Worm (Caenorhabditis elegans) whole organism, young adult: Measurements from ENCODE around the gene tra-2.

Source experiments
- B0019.2 ChIP-seq: fragments of 200-800 bp; sonication (Bioruptor generic); conservative IDR thresholded peaks from 2 replicates; pipeline ENCODE4 v1.3.6; 2022; ENCODE audit warnings: missing genetic modification reagents, missing genetic modification characterization, missing compliant biosample characterization
- B0035.1 ChIP-seq: sonication (generic microtip); optimal IDR thresholded peaks from 2 replicates; lab custom pipeline; 2016; ENCODE audit warnings: missing genetic modification characterization, mild to moderate bottlenecking, missing compliant biosample characterization, missing genotype, missing genetic modification reagents
- F22D6.2 ChIP-seq: sonication (generic microtip); optimal IDR thresholded peaks from 2 replicates; lab custom pipeline; 2016; ENCODE audit warnings: mild to moderate bottlenecking, missing genetic modification characterization, missing compliant biosample characterization
- F23B12.7 ChIP-seq: sonication (generic microtip); optimal IDR thresholded peaks from 2 replicates; lab custom pipeline; 2017; ENCODE audit warnings: missing genetic modification characterization, mild to moderate bottlenecking, missing compliant biosample characterization, antibody characterized with exemption, moderate library complexity; ENCODE audit not compliant: insufficient read depth
- F39B2.1 ChIP-seq: fragments of 200-800 bp; sonication (Bioruptor generic); IDR thresholded peaks from 2 replicates; pipeline ENCODE4 v1.3.6; 2022; ENCODE audit warnings: missing genetic modification reagents, missing genetic modification characterization, missing compliant biosample characterization
- F52B5.7 ChIP-seq: sonication (generic microtip); optimal IDR thresholded peaks from 2 replicates; lab custom pipeline; 2016; ENCODE audit warnings: mild to moderate bottlenecking, missing genetic modification characterization, missing compliant biosample characterization
- K12H6.12 ChIP-seq: fragments of 200-800 bp; sonication (Bioruptor generic); optimal IDR thresholded peaks from 2 replicates; lab custom pipeline; 2018; ENCODE audit warnings: mild to moderate bottlenecking, missing genetic modification characterization, missing compliant biosample characterization
- T26A5.8 ChIP-seq: sonication (generic microtip); optimal IDR thresholded peaks from 2 replicates; lab custom pipeline; 2016; ENCODE audit warnings: missing genetic modification characterization, missing compliant biosample characterization
- Y79H2A.3 ChIP-seq: fragments of 200-800 bp; sonication (Bioruptor generic); conservative IDR thresholded peaks from 2 replicates; pipeline ENCODE4 v1.3.6; 2022; ENCODE audit warnings: missing genetic modification reagents, missing genetic modification characterization, missing compliant biosample characterization
- athp-1 ChIP-seq: sonication (generic microtip); optimal IDR thresholded peaks from 2 replicates; lab custom pipeline; 2017; ENCODE audit warnings: mild to moderate bottlenecking, missing genetic modification characterization, missing compliant biosample characterization
- attf-3 ChIP-seq: fragments of 200-800 bp; sonication (Bioruptor generic); conservative IDR thresholded peaks from 2 replicates; pipeline ENCODE4 v1.3.6; 2022; ENCODE audit warnings: missing genetic modification reagents, missing genetic modification characterization, missing compliant biosample characterization
- bed-2 ChIP-seq: fragments of 200-800 bp; sonication (Bioruptor generic); IDR thresholded peaks from 2 replicates; pipeline ENCODE4 v1.3.6; 2022; ENCODE audit warnings: missing genetic modification reagents, missing genetic modification characterization, missing compliant biosample characterization
- cebp-1 ChIP-seq, 2 experiments: fragments of 200-800 bp in 1 of 2; sonication (Bioruptor generic) in 1 of 2; sonication (generic microtip) in 1 of 2; IDR thresholded peaks in 1 of 2; optimal IDR thresholded peaks in 1 of 2; 2 replicates each; pipeline versions ENCODE4 v1.3.6 to Lab custom; 2017 to 2022; ENCODE audit warnings: missing compliant biosample characterization in 2 of 2, missing genetic modification characterization in 2 of 2, mild to moderate bottlenecking in 1 of 2, missing genetic modification reagents in 1 of 2, moderate library complexity in 1 of 2
- cebp-2 ChIP-seq: fragments of 200-800 bp; sonication (Bioruptor generic); IDR thresholded peaks from 2 replicates; pipeline ENCODE4 v1.3.6; 2022; ENCODE audit warnings: missing genetic modification characterization, missing compliant biosample characterization
- ceh-100 ChIP-seq: fragments of 200-800 bp; sonication (Bioruptor generic); IDR thresholded peaks from 2 replicates; pipeline ENCODE4 v1.3.6; 2022; ENCODE audit warnings: missing genetic modification reagents, missing genetic modification characterization, missing compliant biosample characterization
- ceh-91 ChIP-seq: fragments of 200-800 bp; sonication (Bioruptor generic); IDR thresholded peaks from 2 replicates; pipeline ENCODE4 v1.3.6; 2022; ENCODE audit warnings: missing genetic modification reagents, missing genetic modification characterization, missing compliant biosample characterization
- chd-7 ChIP-seq: sonication (generic microtip); optimal IDR thresholded peaks from 2 replicates; lab custom pipeline; 2016; ENCODE audit warnings: mild to moderate bottlenecking, missing genetic modification characterization, moderate library complexity, missing compliant biosample characterization
- dpl-1 ChIP-seq: fragments of 150-350 bp; optimal IDR thresholded peaks from 2 replicates; lab custom pipeline; 2014; ENCODE audit warnings: missing biosample characterization, missing genetic modification reagents, missing genetic modification characterization
- ekl-4 ChIP-seq: fragments of 200-800 bp; sonication (Bioruptor generic); IDR thresholded peaks from 2 replicates; pipeline ENCODE4 v1.3.6; 2022; ENCODE audit warnings: missing genetic modification reagents, missing genetic modification characterization, missing compliant biosample characterization
- ets-4 ChIP-seq: fragments of 200-800 bp; sonication (Bioruptor generic); optimal IDR thresholded peaks from 2 replicates; lab custom pipeline; 2018; ENCODE audit warnings: mild to moderate bottlenecking, missing genetic modification characterization, missing compliant biosample characterization
- fkh-3 ChIP-seq: sonication (generic microtip); optimal IDR thresholded peaks from 2 replicates; lab custom pipeline; 2016; ENCODE audit warnings: mild to moderate bottlenecking, missing genetic modification characterization, missing compliant biosample characterization
- hlh-26 ChIP-seq: fragments of 200-800 bp; sonication (Bioruptor generic); conservative IDR thresholded peaks from 2 replicates; pipeline ENCODE4 v1.3.6; 2022; ENCODE audit warnings: missing genetic modification reagents, missing genetic modification characterization, missing compliant biosample characterization
- hmg-1.2 ChIP-seq: fragments of 200-800 bp; sonication (Bioruptor generic); IDR thresholded peaks from 2 replicates; pipeline ENCODE4 v1.3.6; 2022; ENCODE audit warnings: missing genetic modification reagents, missing genetic modification characterization, missing compliant biosample characterization
- hmg-20 ChIP-seq: fragments of 200-800 bp; sonication (Bioruptor generic); IDR thresholded peaks from 2 replicates; pipeline ENCODE4 v1.3.6; 2022; ENCODE audit warnings: missing genetic modification reagents, missing genetic modification characterization, missing compliant biosample characterization
- hrde-1 ChIP-seq: sonication (generic microtip); optimal IDR thresholded peaks from 2 replicates; lab custom pipeline; 2016; ENCODE audit warnings: missing genetic modification characterization, mild to moderate bottlenecking, missing compliant biosample characterization, moderate library complexity, missing genotype, missing genetic modification reagents, borderline replicate concordance
- lag-1 ChIP-seq: fragments of 200-800 bp; sonication (Bioruptor generic); IDR thresholded peaks from 2 replicates; pipeline ENCODE4 v1.3.6; 2022; ENCODE audit warnings: missing genetic modification reagents, missing genetic modification characterization, missing compliant biosample characterization
- let-607 ChIP-seq, 2 experiments: fragments of 200-800 bp in 1 of 2; sonication (Bioruptor generic) in 1 of 2; sonication (generic microtip) in 1 of 2; optimal IDR thresholded peaks; 2 replicates each; lab custom pipeline; 2016 to 2018; ENCODE audit warnings: mild to moderate bottlenecking in 2 of 2, missing compliant biosample characterization in 2 of 2, missing genetic modification characterization in 2 of 2, moderate library complexity in 2 of 2, missing genotype in 1 of 2
- lin-40 ChIP-seq: sonication (generic microtip); optimal IDR thresholded peaks from 2 replicates; lab custom pipeline; 2016; ENCODE audit warnings: missing genetic modification characterization, mild to moderate bottlenecking, missing compliant biosample characterization, missing genotype, missing genetic modification reagents
- lin-54 ChIP-seq: fragments of 200-800 bp; sonication (Bioruptor generic); optimal IDR thresholded peaks from 2 replicates; lab custom pipeline; 2018; ENCODE audit warnings: mild to moderate bottlenecking, missing genetic modification characterization, missing compliant biosample characterization
- lir-1 ChIP-seq: fragments of 200-800 bp; sonication (Bioruptor generic); conservative IDR thresholded peaks from 2 replicates; pipeline ENCODE4 v1.3.6; 2022; ENCODE audit warnings: missing genetic modification reagents, missing genetic modification characterization, missing compliant biosample characterization
- madf-10 ChIP-seq: sonication (generic microtip); optimal IDR thresholded peaks from 2 replicates; lab custom pipeline; 2016; ENCODE audit warnings: mild to moderate bottlenecking, missing genetic modification characterization, missing compliant biosample characterization
- madf-3 ChIP-seq: fragments of 200-800 bp; sonication (Bioruptor generic); IDR thresholded peaks from 2 replicates; pipeline ENCODE4 v1.3.6; 2022; ENCODE audit warnings: missing genetic modification reagents, missing genetic modification characterization, missing compliant biosample characterization
- nfya-1 ChIP-seq: sonication (generic microtip); optimal IDR thresholded peaks from 2 replicates; lab custom pipeline; 2017; ENCODE audit warnings: antibody characterized with exemption, missing compliant biosample characterization, missing genetic modification characterization, borderline replicate concordance; ENCODE audit not compliant: insufficient read depth
- nhr-90 ChIP-seq: sonication (generic microtip); optimal IDR thresholded peaks from 2 replicates; lab custom pipeline; 2016; ENCODE audit warnings: missing genotype, mild to moderate bottlenecking, missing genetic modification characterization, missing compliant biosample characterization
- rec-8 ChIP-seq, 2 experiments: sonication (generic microtip); optimal IDR thresholded peaks; 2 replicates each; lab custom pipeline; 2016; ENCODE audit warnings: mild to moderate bottlenecking in 2 of 2, missing genetic modification characterization in 2 of 2, missing genetic modification reagents in 2 of 2, missing genotype in 2 of 2, missing biosample characterization in 1 of 2, missing compliant biosample characterization in 1 of 2, moderate library complexity in 1 of 2
- repo-1 ChIP-seq: sonication (generic microtip); optimal IDR thresholded peaks from 2 replicates; lab custom pipeline; 2017; ENCODE audit warnings: mild to moderate bottlenecking, missing genetic modification characterization, missing compliant biosample characterization
- rpc-1 ChIP-seq, 2 experiments: fragments of 150-350 bp in 1 of 2; sonication (generic microtip) in 1 of 2; optimal IDR thresholded peaks; 2 replicates each; lab custom pipeline; 2014 to 2018; ENCODE audit warnings: missing biosample characterization in 1 of 2, missing genetic modification characterization in 1 of 2, missing genetic modification reagents in 1 of 2, missing genotype in 1 of 2
- tlf-1 ChIP-seq: fragments of 200-800 bp; sonication (Bioruptor generic); optimal IDR thresholded peaks from 2 replicates; lab custom pipeline; 2018; ENCODE audit warnings: mild to moderate bottlenecking, missing genetic modification characterization, missing compliant biosample characterization
- zfh-2 ChIP-seq: fragments of 200-800 bp; sonication (Bioruptor generic); conservative IDR thresholded peaks from 2 replicates; pipeline ENCODE4 v1.3.6; 2022; ENCODE audit warnings: missing genetic modification reagents, missing genetic modification characterization, missing compliant biosample characterization
- zim-3 ChIP-seq: sonication (generic microtip); optimal IDR thresholded peaks from 2 replicates; lab custom pipeline; 2017; ENCODE audit warnings: mild to moderate bottlenecking, missing genetic modification characterization, moderate library complexity, missing compliant biosample characterization
- ztf-25 ChIP-seq: fragments of 200-800 bp; sonication (Bioruptor generic); IDR thresholded peaks from 2 replicates; pipeline ENCODE4 v1.3.6; 2022; ENCODE audit warnings: missing genetic modification reagents, missing genetic modification characterization, missing compliant biosample characterization

Gene tra-2

DNA sequence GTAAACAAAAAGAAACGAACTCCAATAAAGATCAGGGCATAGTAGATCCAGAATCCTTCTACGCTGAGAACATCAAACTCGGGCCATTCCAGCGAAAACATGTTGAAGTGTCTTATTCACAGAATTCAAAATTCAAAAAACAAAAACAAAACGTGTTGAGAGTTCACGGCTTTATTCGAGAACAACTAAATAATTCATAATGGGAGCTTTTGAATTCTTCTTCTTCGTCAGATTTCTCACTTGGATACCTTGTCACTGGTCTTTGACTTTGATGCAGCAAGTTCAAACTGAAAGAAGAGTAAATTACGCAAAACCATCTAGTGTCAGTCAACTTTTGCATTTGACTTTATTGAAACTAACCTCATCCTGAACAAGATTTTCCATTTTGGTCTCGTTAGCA is 47.8 kb downstream of the tra-2 start, which contains the start of gene B0252.11:
B0252.11 (minus strand) TSS at position 101 of the 400 bp plus-strand sequence.
- no peak for TF ChIP-seq F23B12.7 (tag; lab: Kevin White, UChicago)
- TF ChIP-seq, all 124 proteins: peak for 0

DNA sequence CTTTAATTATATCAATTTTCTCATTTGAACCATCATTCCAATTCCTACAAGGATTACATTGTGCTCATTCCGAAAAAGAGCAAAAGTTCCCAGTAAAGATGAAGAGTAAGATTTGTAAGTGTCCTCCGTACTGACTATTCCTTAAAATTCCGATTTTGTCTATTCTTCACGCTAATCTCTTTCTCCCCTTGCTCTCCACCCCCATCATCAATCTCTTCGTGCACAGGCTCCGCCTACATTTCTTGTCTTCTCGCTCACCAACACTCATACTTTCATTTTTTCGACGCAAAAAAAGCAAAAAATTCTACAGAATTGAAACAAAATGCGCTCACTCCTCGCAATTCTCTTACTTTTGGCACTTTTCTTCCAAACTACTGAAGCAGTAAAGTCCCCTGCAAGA is 49.6 kb downstream of the tra-2 start, which contains the start of gene B0252.8:
B0252.8 (plus strand) TSS at position 292 of the 400 bp plus-strand sequence.
- TF ChIP-seq rpc-1 (optimal IDR thresholded peaks at IDR 0.05; lab: Kevin White, UChicago) = no peak
- no peak for TF ChIP-seq rpc-1 (tag; optimal IDR thresholded peaks at IDR 0.05; lab: Kevin White, UChicago)
- no peak for TF ChIP-seq madf-3
- no peak for TF ChIP-seq dpl-1 (GFP tag; lab: Kevin White, UChicago)
- no peak for TF ChIP-seq cebp-2 (GFP tag; lab: Robert Waterston, UW)
- TF ChIP-seq ceh-100 (GFP tag; lab: Robert Waterston, UW) = no peak
- no peak for TF ChIP-seq zim-3
- TF ChIP-seq T26A5.8 = no peak
- no peak for TF ChIP-seq B0019.2 (GFP tag; lab: Robert Waterston, UW)
- no peak for TF ChIP-seq F22D6.2 (tag; lab: Kevin White, UChicago)
- no peak for TF ChIP-seq cebp-1 (GFP tag; IDR thresholded peaks at IDR 0.05; lab: Robert Waterston, UW)
- TF ChIP-seq cebp-1 (tag; optimal IDR thresholded peaks at IDR 0.05; lab: Kevin White, UChicago) = no peak
- no peak for TF ChIP-seq hlh-26
- no peak for TF ChIP-seq lag-1 (GFP tag; lab: Robert Waterston, UW)
- TF ChIP-seq F52B5.7 (tag; lab: Kevin White, UChicago) = no peak
- no peak for TF ChIP-seq zfh-2 (GFP tag; lab: Robert Waterston, UW)
- TF ChIP-seq hrde-1 (tag; lab: Kevin White, UChicago) = no peak
- TF ChIP-seq ztf-25 (GFP tag; lab: Robert Waterston, UW) = no peak

DNA sequence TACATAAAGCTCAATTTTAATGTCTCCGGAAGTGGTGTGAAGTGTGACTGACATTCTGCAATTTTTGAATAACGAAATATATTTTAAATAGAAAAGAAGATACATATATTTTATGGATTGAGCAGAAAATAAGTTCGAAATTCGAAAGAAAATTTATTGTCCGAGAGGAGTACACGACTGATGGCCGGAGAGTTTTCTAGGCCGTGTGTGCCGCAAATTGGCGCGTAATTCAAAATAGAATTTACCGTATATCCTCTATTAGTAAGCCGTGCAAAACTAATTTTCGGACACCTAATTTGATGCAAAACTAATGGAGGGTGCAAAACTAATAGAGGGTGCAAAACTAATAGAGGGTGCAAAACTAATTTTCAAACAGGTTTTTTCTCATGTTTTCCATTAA is 52.2 kb downstream of the tra-2 start, which contains the start of gene cyn-10:
cyn-10 (minus strand) TSS at position 57 of the 400 bp plus-strand sequence.
- peak; percentile 28 to 61 for TF ChIP-seq rec-8 (tag; optimal IDR thresholded peaks at IDR 0.05; lab: Kevin White, UChicago)
- TF ChIP-seq nhr-90 = no peak
- TF ChIP-seq F23B12.7 (tag; lab: Kevin White, UChicago) = no peak
- TF ChIP-seq athp-1 = no peak
- TF ChIP-seq repo-1 (tag; lab: Kevin White, UChicago) = no peak
- peak; percentile 53 for TF ChIP-seq lin-40
- TF ChIP-seq fkh-3 = no peak
- TF ChIP-seq ets-4 = no peak
- peak; percentile 94 for TF ChIP-seq lin-54
- TF ChIP-seq hlh-26 = no peak
- TF ChIP-seq cebp-2 (GFP tag; lab: Robert Waterston, UW) = 0 out of 2 replicates have a peak, but pooled peaks have one; percentile 21
- no peak for TF ChIP-seq B0035.1 (tag; lab: Kevin White, UChicago)
- TF ChIP-seq ceh-91 (GFP tag; lab: Robert Waterston, UW) = peak; percentile 51
- no peak for TF ChIP-seq hmg-1.2 (GFP tag; lab: Robert Waterston, UW)
- TF ChIP-seq ekl-4 (GFP tag; lab: Robert Waterston, UW) = peak; percentile 78
- peak; percentile 31 for TF ChIP-seq K12H6.12 (tag; lab: Kevin White, UChicago)
- no peak for TF ChIP-seq Y79H2A.3
- TF ChIP-seq let-607 (tag; optimal IDR thresholded peaks at IDR 0.05; lab: Kevin White, UChicago) = peak in 1 of 2 experiments; percentile 57
- TF ChIP-seq attf-3 (GFP tag; lab: Robert Waterston, UW) = peak; percentile 51; the same call in 1 of the 2 replicates
- no peak for TF ChIP-seq tlf-1 (GFP tag; lab: Kevin White, UChicago)
- peak; percentile 68 for TF ChIP-seq dpl-1 (GFP tag; lab: Kevin White, UChicago)
- TF ChIP-seq hmg-20 (GFP tag; lab: Robert Waterston, UW) = peak; percentile 79; the same call in 1 of the 2 replicates
- peak; percentile 83 for TF ChIP-seq lir-1 (GFP tag; lab: Robert Waterston, UW)
- TF ChIP-seq madf-10 = peak; percentile 11
- TF ChIP-seq nfya-1 (tag; lab: Kevin White, UChicago) = no peak
- TF ChIP-seq F39B2.1 (GFP tag; lab: Robert Waterston, UW) = 0 out of 2 replicates have a peak, but pooled peaks have one; percentile 53
- peak; percentile 82; the same call in 1 of the 2 replicates for TF ChIP-seq bed-2 (GFP tag; lab: Robert Waterston, UW)
- TF ChIP-seq zfh-2 (GFP tag; lab: Robert Waterston, UW) = no peak
- no peak for TF ChIP-seq chd-7 (tag; lab: Kevin White, UChicago)
